Worm (Caenorhabditis elegans): ENCODE data around the gene tbx-34.

- TF ChIP-seq tab-1 (GFP tag; IDR thresholded peaks at IDR 0.05) (no peak), klf-2 (GFP tag; conservative IDR thresholded peaks at IDR 0.05) (no peak), flt-1 (GFP tag; IDR thresholded peaks at IDR 0.05) (no peak), med-1 (GFP tag; optimal IDR thresholded peaks at IDR 0.05; ENCODE audit: insufficient read depth) (no peak), cog-1 (tag; optimal IDR thresholded peaks at IDR 0.05) (no peak), ztf-23 (GFP tag; IDR thresholded peaks at IDR 0.05) (no peak), T22C8.4 (GFP tag; IDR thresholded peaks at IDR 0.05) (no peak), ref-1 (GFP tag; conservative IDR thresholded peaks at IDR 0.05) (no peak), ztf-29 (GFP tag; IDR thresholded peaks at IDR 0.05) (no peak)
These were observed 15.1 kb downstream of the tbx-34 start for ce11 chrIII:11202992-11203391.
